Fruit fly (Drosophila melanogaster) whole organism, embryonic: ENCODE measurements around the gene CG10211.
A peak's percentile ranks its signal among the peaks of the same experiment; 100 is the strongest.

Experiments
- Ada2b ChIP-seq: fragments of 200-800 bp; sonication (Bioruptor generic); IDR thresholded peaks from 2 replicates; pipeline ENCODE4 v1.3.6; 2022; ENCODE audit warnings: missing biosample characterization, missing genetic modification characterization
- Atf3 ChIP-seq: fragments of 200-800 bp; sonication (Bioruptor generic); optimal IDR thresholded peaks from 3 replicates; lab custom pipeline; 2016; ENCODE audit warnings: missing biosample characterization, missing genetic modification characterization
- Awh ChIP-seq: fragments of 200-800 bp; sonication (Bioruptor generic); IDR thresholded peaks from 2 replicates; pipeline ENCODE4, ENCODE4 v1.3.6; 2022; ENCODE audit warnings: missing biosample characterization, missing genetic modification characterization
- BEAF-32 ChIP-seq: fragments of 200-800 bp; sonication (Bioruptor generic); optimal IDR thresholded peaks from 3 replicates; lab custom pipeline; 2017; ENCODE audit warnings: missing biosample characterization, missing genetic modification characterization, mild to moderate bottlenecking, moderate library complexity, missing genetic modification reagents
- CG11695 ChIP-seq: fragments of 200-800 bp; sonication (Bioruptor generic); IDR thresholded peaks from 3 replicates; pipeline ENCODE4 v1.3.6; 2022; ENCODE audit warnings: missing biosample characterization, missing genetic modification characterization
- CG12071 ChIP-seq: fragments of 200-800 bp; sonication (Bioruptor generic); optimal IDR thresholded peaks from 3 replicates; lab custom pipeline; 2018; ENCODE audit warnings: missing biosample characterization, mild to moderate bottlenecking, missing genetic modification characterization
- CG13775 ChIP-seq: fragments of 200-800 bp; sonication (Bioruptor generic); optimal IDR thresholded peaks from 3 replicates; lab custom pipeline; 2017; ENCODE audit warnings: missing biosample characterization, mild to moderate bottlenecking, missing genetic modification characterization
- CG15479 ChIP-seq: fragments of 200-800 bp; sonication (Bioruptor generic); optimal IDR thresholded peaks from 3 replicates; lab custom pipeline; 2019; ENCODE audit warnings: missing biosample characterization, mild to moderate bottlenecking, missing genetic modification characterization, moderate library complexity
- CG17829 ChIP-seq: fragments of 200-800 bp; optimal IDR thresholded peaks from 2 replicates; lab custom pipeline; 2019; ENCODE audit warnings: missing biosample characterization, mild to moderate bottlenecking, missing genetic modification characterization, moderate library complexity
- CG1792 ChIP-seq: fragments of 200-800 bp; sonication (Bioruptor generic); optimal IDR thresholded peaks from 2 replicates; lab custom pipeline; 2016; ENCODE audit warnings: missing biosample characterization, missing genetic modification characterization
- CG2202 ChIP-seq: fragments of 200-800 bp; sonication (Bioruptor generic); optimal IDR thresholded peaks from 2 replicates; lab custom pipeline; 2018; ENCODE audit warnings: missing biosample characterization, mild to moderate bottlenecking, missing genetic modification characterization
- CG2678 ChIP-seq: fragments of 200-800 bp; sonication (Bioruptor generic); optimal IDR thresholded peaks from 3 replicates; lab custom pipeline; 2019; ENCODE audit warnings: missing biosample characterization, mild to moderate bottlenecking, missing genetic modification characterization, moderate library complexity
- CG2875 ChIP-seq: fragments of 200-800 bp; sonication (Bioruptor generic); optimal IDR thresholded peaks from 2 replicates; lab custom pipeline; 2017; ENCODE audit warnings: missing biosample characterization, mild to moderate bottlenecking, missing genetic modification characterization, missing genetic modification reagents
- CG3407 ChIP-seq: fragments of 200-800 bp; sonication (Bioruptor generic); optimal IDR thresholded peaks from 2 replicates; lab custom pipeline; 2018; ENCODE audit warnings: missing biosample characterization, mild to moderate bottlenecking, missing genetic modification characterization
- CG4424 ChIP-seq: fragments of 200-800 bp; sonication (Bioruptor generic); optimal IDR thresholded peaks from 3 replicates; lab custom pipeline; 2016; ENCODE audit warnings: missing biosample characterization, missing genetic modification characterization
- CG4820 ChIP-seq: fragments of 200-800 bp; sonication (Bioruptor generic); optimal IDR thresholded peaks from 3 replicates; lab custom pipeline; 2016; ENCODE audit warnings: missing biosample characterization, missing genetic modification characterization
- CG8281 ChIP-seq: fragments of 200-800 bp; sonication (Bioruptor generic); optimal IDR thresholded peaks from 2 replicates; lab custom pipeline; 2018; ENCODE audit warnings: missing biosample characterization, mild to moderate bottlenecking, missing genetic modification characterization, moderate library complexity
- CG8290 ChIP-seq, 3 experiments: fragments of 200-800 bp; sonication (Bioruptor generic); optimal IDR thresholded peaks; 2 replicates each; lab custom pipeline; 2016 to 2019; ENCODE audit warnings: missing biosample characterization in 3 of 3, missing genetic modification characterization in 3 of 3, mild to moderate bottlenecking in 2 of 3, moderate library complexity in 1 of 3
- CG8359 ChIP-seq: fragments of 200-800 bp; sonication (Bioruptor generic); optimal IDR thresholded peaks from 2 replicates; lab custom pipeline; 2017; ENCODE audit warnings: missing biosample characterization, mild to moderate bottlenecking, missing genetic modification characterization, borderline replicate concordance
- CG9876 ChIP-seq: fragments of 200-800 bp; sonication (Bioruptor generic); optimal IDR thresholded peaks from 2 replicates; lab custom pipeline; 2016; ENCODE audit warnings: missing biosample characterization, missing genetic modification characterization
- CkIIα-i1 ChIP-seq: fragments of 200-800 bp; sonication (Bioruptor generic); IDR thresholded peaks from 2 replicates; pipeline ENCODE4 v1.3.6; 2022; ENCODE audit warnings: missing biosample characterization, missing genetic modification characterization
- Elba2 ChIP-seq: fragments of 200-800 bp; sonication (Bioruptor generic); optimal IDR thresholded peaks from 3 replicates; lab custom pipeline; 2016; ENCODE audit warnings: missing biosample characterization, missing genetic modification characterization
- HLH3B ChIP-seq: fragments of 200-800 bp; sonication (Bioruptor generic); IDR thresholded peaks from 2 replicates; pipeline ENCODE4 v1.3.6; 2022; ENCODE audit warnings: missing biosample characterization, missing genetic modification characterization
- PHDP ChIP-seq: fragments of 200-800 bp; sonication (Bioruptor generic); optimal IDR thresholded peaks from 3 replicates; lab custom pipeline; 2018; ENCODE audit warnings: missing biosample characterization, mild to moderate bottlenecking, missing genetic modification characterization, moderate library complexity
- Xbp1 ChIP-seq: fragments of 200-800 bp; sonication (Bioruptor generic); optimal IDR thresholded peaks from 3 replicates; lab custom pipeline; 2016; ENCODE audit warnings: missing biosample characterization, mild to moderate bottlenecking, missing genetic modification characterization
- al ChIP-seq: fragments of 200-800 bp; sonication (Bioruptor generic); IDR thresholded peaks from 2 replicates; pipeline ENCODE4 v1.3.6; 2022; ENCODE audit warnings: missing biosample characterization, missing genetic modification characterization
- bigmax ChIP-seq: fragments of 200-800 bp; sonication (Bioruptor generic); optimal IDR thresholded peaks from 2 replicates; lab custom pipeline; 2018; ENCODE audit warnings: missing biosample characterization, mild to moderate bottlenecking, missing genetic modification characterization
- chinmo ChIP-seq: fragments of 200-800 bp; sonication (Bioruptor generic); IDR thresholded peaks from 4 replicates; pipeline ENCODE4 v1.3.6; 2022; ENCODE audit warnings: missing biosample characterization, missing genetic modification characterization; ENCODE audit not compliant: partially characterized antibody
- danr ChIP-seq: fragments of 200-800 bp; sonication (Bioruptor generic); IDR thresholded peaks from 2 replicates; pipeline ENCODE4 v1.3.6; 2022; ENCODE audit warnings: missing biosample characterization, missing genetic modification characterization
- dati ChIP-seq: fragments of 200-800 bp; sonication (Bioruptor generic); IDR thresholded peaks from 2 replicates; pipeline ENCODE4 v1.3.6; 2022; ENCODE audit warnings: missing biosample characterization, missing genetic modification characterization
- dmrt11E ChIP-seq: fragments of 200-800 bp; sonication (Bioruptor generic); optimal IDR thresholded peaks from 3 replicates; lab custom pipeline; 2018; ENCODE audit warnings: missing biosample characterization, mild to moderate bottlenecking, missing genetic modification characterization, moderate library complexity
- ewg ChIP-seq: fragments of 200-800 bp; sonication (Bioruptor generic); optimal IDR thresholded peaks from 3 replicates; lab custom pipeline; 2017; ENCODE audit warnings: mild to moderate bottlenecking, missing biosample characterization, missing genetic modification reagents, missing genetic modification characterization
- jigr1 ChIP-seq: fragments of 200-800 bp; sonication (Bioruptor generic); IDR thresholded peaks from 3 replicates; pipeline ENCODE4 v1.3.6; 2022; ENCODE audit warnings: missing biosample characterization, missing genetic modification characterization
- klu ChIP-seq: fragments of 200-800 bp; sonication (Bioruptor generic); IDR thresholded peaks from 2 replicates; pipeline ENCODE4 v1.3.6; 2022; ENCODE audit warnings: missing biosample characterization, missing genetic modification characterization
- kni ChIP-seq: fragments of 200-800 bp; sonication (Bioruptor generic); optimal IDR thresholded peaks from 3 replicates; lab custom pipeline; 2017; ENCODE audit warnings: mild to moderate bottlenecking, missing biosample characterization, missing genetic modification reagents, missing genetic modification characterization
- nau ChIP-seq: fragments of 200-800 bp; sonication (Bioruptor generic); optimal IDR thresholded peaks from 3 replicates; lab custom pipeline; 2017; ENCODE audit warnings: missing biosample characterization, mild to moderate bottlenecking, missing genetic modification characterization, missing genetic modification reagents
- nerfin-1 ChIP-seq: fragments of 200-800 bp; sonication (Bioruptor generic); optimal IDR thresholded peaks from 3 replicates; lab custom pipeline; 2019; ENCODE audit warnings: missing biosample characterization, mild to moderate bottlenecking, missing genetic modification characterization, moderate library complexity
- nom ChIP-seq: fragments of 200-800 bp; sonication (Bioruptor generic); optimal IDR thresholded peaks from 2 replicates; lab custom pipeline; 2017; ENCODE audit warnings: missing biosample characterization, missing genetic modification characterization, mild to moderate bottlenecking, moderate library complexity, missing genetic modification reagents
- pnt ChIP-seq: fragments of 200-800 bp; sonication (Bioruptor generic); optimal IDR thresholded peaks from 3 replicates; lab custom pipeline; 2016; ENCODE audit warnings: missing biosample characterization, missing genetic modification characterization
- prd ChIP-seq, 3 experiments: fragments of >200 bp in 2 of 3; fragments of 200-800 bp in 1 of 3; sonication (Bioruptor generic) in 1 of 3; optimal IDR thresholded peaks in 2 of 3; IDR thresholded peaks in 1 of 3; 2 replicates in 2 of 3; 3 replicates in 1 of 3; pipeline versions ENCODE4 v1.3.6 to Lab custom; 2017 to 2022; ENCODE audit warnings: missing biosample characterization in 1 of 3, missing genetic modification characterization in 1 of 3
- repo ChIP-seq: fragments of 200-800 bp; sonication (Bioruptor generic); optimal IDR thresholded peaks from 2 replicates; lab custom pipeline; 2016; ENCODE audit warnings: missing biosample characterization, missing genetic modification characterization
- row ChIP-seq: fragments of 200-800 bp; sonication (Bioruptor generic); IDR thresholded peaks from 3 replicates; pipeline ENCODE4 v1.3.6; 2022; ENCODE audit warnings: missing biosample characterization, missing genetic modification characterization
- sens ChIP-seq: fragments of 200-800 bp; sonication (Bioruptor generic); peaks from one replicate; lab custom pipeline; 2016; ENCODE audit warnings: missing biosample characterization, missing genetic modification characterization
- shn ChIP-seq: fragments of 200-800 bp; sonication (Bioruptor generic); optimal IDR thresholded peaks from 3 replicates; lab custom pipeline; 2016; ENCODE audit warnings: missing biosample characterization, missing genetic modification characterization
- sob ChIP-seq: fragments of 200-800 bp; sonication (Bioruptor generic); IDR thresholded peaks from 2 replicates; pipeline ENCODE4 v1.3.6; 2022; ENCODE audit warnings: missing biosample characterization, missing genetic modification characterization
- sqz ChIP-seq: fragments of 200-800 bp; sonication (Bioruptor generic); optimal IDR thresholded peaks from 3 replicates; lab custom pipeline; 2018; ENCODE audit warnings: missing biosample characterization, mild to moderate bottlenecking, missing genetic modification characterization
- zen ChIP-seq: fragments of 200-800 bp; sonication (Bioruptor generic); optimal IDR thresholded peaks from 3 replicates; lab custom pipeline; 2018; ENCODE audit warnings: missing biosample characterization, mild to moderate bottlenecking, missing genetic modification characterization, moderate library complexity

CG10211 gene

dm6 chr2L:18505475-18505874, 11.8 kb upstream of the CG10211 start (continued):
- no peak for TF ChIP-seq CG8290 (GFP tag; optimal IDR thresholded peaks at IDR 0.05; lab: Kevin White, UChicago)
- no peak for TF ChIP-seq CG8290 (tag; optimal IDR thresholded peaks at IDR 0.05; lab: Kevin White, UChicago)
- TF ChIP-seq bigmax (GFP tag; lab: Kevin White, UChicago) = no peak
- TF ChIP-seq CG4820 (GFP tag; lab: Kevin White, UChicago) = peak; percentile 21
- TF ChIP-seq CG2875 (GFP tag; lab: Kevin White, UChicago) = no peak
- no peak for TF ChIP-seq PHDP (tag; lab: Kevin White, UChicago)
- no peak for TF ChIP-seq Elba2 (GFP tag; lab: Kevin White, UChicago)
- TF ChIP-seq al (GFP tag; lab: Robert Waterston, UW) = no peak
- no peak for TF ChIP-seq CG15479
- peak; percentile 64; the same call in 2 of the 3 replicates for TF ChIP-seq row (GFP tag; lab: Robert Waterston, UW)
- no peak for TF ChIP-seq jigr1 (GFP tag; lab: Robert Waterston, UW)
- 0 out of 3 replicates have a peak, but pooled peaks have one; percentile 30 for TF ChIP-seq CG11695 (GFP tag; lab: Robert Waterston, UW)
- peak; percentile 96 for TF ChIP-seq sens (GFP tag; lab: Kevin White, UChicago)
- no peak for TF ChIP-seq dati (GFP tag; lab: Robert Waterston, UW)
- no peak for TF ChIP-seq CG9876 (GFP tag; lab: Kevin White, UChicago)
- TF ChIP-seq danr (GFP tag; lab: Robert Waterston, UW) = no peak
- TF ChIP-seq CG12071 (GFP tag; lab: Kevin White, UChicago) = no peak
- TF ChIP-seq HLH3B (GFP tag; lab: Robert Waterston, UW) = no peak
- TF ChIP-seq CG8281 = no peak
- no peak for TF ChIP-seq BEAF-32 (GFP tag; lab: Kevin White, UChicago)
- no peak for TF ChIP-seq CG1792 (GFP tag; lab: Kevin White, UChicago)
- TF ChIP-seq repo (GFP tag; lab: Kevin White, UChicago) = no peak
- TF ChIP-seq CG2678 = peak; percentile 10
- peak; percentile 59 for TF ChIP-seq CG17829 (tag; lab: Kevin White, UChicago)
- no peak for TF ChIP-seq prd (optimal IDR thresholded peaks at IDR 0.05; lab: Kevin White, UChicago)
- TF ChIP-seq prd (GFP tag; IDR thresholded peaks at IDR 0.05; lab: Robert Waterston, UW) = peak; percentile 64; the same call in 2 of the 3 replicates
- TF ChIP-seq kni (GFP tag; lab: Kevin White, UChicago) = no peak
- no peak for TF ChIP-seq nau
- peak; percentile 20 for TF ChIP-seq CG2202 (tag; lab: Kevin White, UChicago)
- peak; percentile 19 for TF ChIP-seq CG13775 (GFP tag; lab: Kevin White, UChicago)
- no peak for TF ChIP-seq nom
- TF ChIP-seq Ada2b (GFP tag; lab: Robert Waterston, UW) = no peak
- peak; percentile 84 for TF ChIP-seq dmrt11E
- no peak for TF ChIP-seq klu (GFP tag; lab: Robert Waterston, UW)
- no peak for TF ChIP-seq CG8359 (GFP tag; lab: Kevin White, UChicago)
- no peak for TF ChIP-seq CG3407 (GFP tag; lab: Kevin White, UChicago)
- no peak for TF ChIP-seq Awh (GFP tag; lab: Robert Waterston, UW)
- TF ChIP-seq sqz (GFP tag; lab: Kevin White, UChicago) = no peak
- peak; percentile 25 for TF ChIP-seq zen (tag; lab: Kevin White, UChicago)
- TF ChIP-seq Atf3 (GFP tag; lab: Kevin White, UChicago) = peak; percentile 8
- TF ChIP-seq CkIIα-i1 (GFP tag; lab: Robert Waterston, UW) = no peak
- no peak for TF ChIP-seq shn (GFP tag; lab: Kevin White, UChicago)
- TF ChIP-seq CG4424 (GFP tag; lab: Kevin White, UChicago) = peak; percentile 30
- no peak for TF ChIP-seq sob (GFP tag; lab: Robert Waterston, UW)
- no peak for TF ChIP-seq chinmo
- no peak for TF ChIP-seq nerfin-1 (tag; lab: Kevin White, UChicago)
- TF ChIP-seq pnt (GFP tag; lab: Kevin White, UChicago) = no peak
- TF ChIP-seq ewg (GFP tag; lab: Kevin White, UChicago) = no peak
- peak; percentile 29 for TF ChIP-seq Xbp1 (GFP tag; lab: Kevin White, UChicago)
